Fruit fly (Drosophila melanogaster) S2 (cell line): ENCODE measurements around the gene VhaAC45RP.

Experiments
- CG8478 ChIP-seq: fragments of >200 bp; optimal IDR thresholded peaks from 2 replicates; lab custom pipeline; 2018
- CTCF ChIP-seq, 2 experiments: fragments of >200 bp; optimal IDR thresholded peaks; 2 replicates each; lab custom pipeline; 2018

DNA sequence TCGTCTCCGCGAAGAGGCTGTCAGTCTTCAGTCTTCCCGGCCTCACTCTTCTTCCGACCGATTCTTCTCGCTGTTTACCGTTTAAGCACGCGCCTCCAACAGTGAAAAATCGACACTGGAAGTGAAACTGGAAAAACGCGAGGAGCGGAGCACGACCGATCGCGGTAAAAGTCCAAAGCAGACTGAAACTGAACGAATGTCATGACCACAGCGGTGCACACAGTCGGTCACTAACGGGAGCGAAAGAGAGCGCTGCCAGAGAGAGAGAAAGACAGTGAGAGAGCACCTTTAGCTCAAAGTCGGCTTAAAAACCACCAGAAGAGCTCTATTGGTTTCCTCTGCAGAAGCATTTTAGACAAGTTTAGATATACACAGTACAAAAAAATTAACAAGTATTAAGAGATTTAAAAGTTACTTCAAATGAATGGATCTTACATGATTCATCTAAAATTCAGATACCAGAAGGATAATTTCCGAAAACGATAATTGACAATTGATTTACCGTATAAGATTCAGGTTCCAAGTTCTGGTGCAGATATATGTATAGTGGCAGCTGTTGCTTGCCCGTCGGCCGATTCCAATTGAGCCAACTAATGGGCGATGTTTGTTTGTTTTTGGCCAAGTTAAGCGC lies 5.8 kb downstream of the VhaAC45RP start, which contains the start of gene CG11498:
- no peak for TF ChIP-seq CTCF (optimal IDR thresholded peaks at IDR 0.05; lab: Kevin White, UChicago)
- TF ChIP-seq CG8478 (lab: Kevin White, UChicago): no peak
